Worm (Caenorhabditis elegans) whole organism, midembryonic: Measurements from ENCODE around the gene swt-1.
A peak's percentile ranks its signal among the peaks of the same experiment; 100 is the strongest.

Experiments used
- T22C8.4 ChIP-seq: fragments of 200-800 bp; sonication (Bioruptor generic); IDR thresholded peaks from 2 replicates; pipeline ENCODE4 v1.3.6; 2022; ENCODE audit warnings: missing genetic modification characterization, missing compliant biosample characterization
- cog-1 ChIP-seq: sonication (generic microtip); optimal IDR thresholded peaks from 2 replicates; lab custom pipeline; 2016; ENCODE audit warnings: missing genetic modification characterization, missing compliant biosample characterization
- flt-1 ChIP-seq: fragments of 200-800 bp; sonication (Bioruptor generic); IDR thresholded peaks from 2 replicates; pipeline ENCODE4 v1.3.6; 2022; ENCODE audit warnings: missing genetic modification characterization, missing compliant biosample characterization
- klf-2 ChIP-seq: fragments of 200-800 bp; sonication (Bioruptor generic); conservative IDR thresholded peaks from 2 replicates; pipeline ENCODE4 v1.3.6; 2022; ENCODE audit warnings: missing genetic modification reagents, missing genetic modification characterization, missing compliant biosample characterization
- med-1 ChIP-seq: sonication (generic microtip); optimal IDR thresholded peaks from 2 replicates; lab custom pipeline; 2017; ENCODE audit warnings: missing genetic modification characterization, mild to moderate bottlenecking, missing compliant biosample characterization, antibody characterized with exemption, missing genetic modification reagents; ENCODE audit not compliant: insufficient read depth
- ref-1 ChIP-seq: fragments of 200-800 bp; sonication (Bioruptor generic); conservative IDR thresholded peaks from 2 replicates; pipeline ENCODE4 v1.3.6; 2022; ENCODE audit warnings: missing genetic modification reagents, missing genetic modification characterization, missing compliant biosample characterization
- tab-1 ChIP-seq: fragments of 200-800 bp; sonication (Bioruptor generic); IDR thresholded peaks from 2 replicates; pipeline ENCODE4 v1.3.6; 2022; ENCODE audit warnings: missing genetic modification characterization, missing compliant biosample characterization
- ztf-23 ChIP-seq: fragments of 200-800 bp; sonication (Bioruptor generic); IDR thresholded peaks from 2 replicates; pipeline ENCODE4 v1.3.6; 2022; ENCODE audit warnings: missing genetic modification reagents, missing genetic modification characterization, missing compliant biosample characterization
- ztf-29 ChIP-seq: fragments of 200-800 bp; sonication (Bioruptor generic); IDR thresholded peaks from 2 replicates; pipeline ENCODE4 v1.3.6; 2022; ENCODE audit warnings: missing genetic modification reagents, missing genetic modification characterization, missing compliant biosample characterization

swt-1 gene

ce11 chrIV:307205-307604 is at the start of gene swt-1:
Gene swt-1 (plus strand): TSS chrIV:307505.
- no peak for TF ChIP-seq cog-1
- no peak for TF ChIP-seq tab-1 (GFP tag; lab: Robert Waterston, UW)
- TF ChIP-seq T22C8.4 (GFP tag; lab: Robert Waterston, UW) = no peak

- no peak for TF ChIP-seq tab-1 (GFP tag; lab: Robert Waterston, UW)
- no peak for TF ChIP-seq med-1
- TF ChIP-seq ref-1 (GFP tag; lab: Robert Waterston, UW) = no peak
- no peak for TF ChIP-seq klf-2
- no peak for TF ChIP-seq ztf-29 (GFP tag; lab: Robert Waterston, UW)
- TF ChIP-seq ztf-23 (GFP tag; lab: Robert Waterston, UW) = no peak
- TF ChIP-seq flt-1 (GFP tag; lab: Robert Waterston, UW) = no peak
- TF ChIP-seq cog-1 = no peak
- no peak for TF ChIP-seq T22C8.4 (GFP tag; lab: Robert Waterston, UW)
Observed at ce11 chrIV:258362-258761, 48.9 kb upstream of the swt-1 start.

ce11 chrIV:259142-259541 is 48.2 kb upstream of the swt-1 start, which contains the start of gene dpy-9:
Gene dpy-9 (minus strand): TSS chrIV:259204.
- TF ChIP-seq ztf-29 (GFP tag; lab: Robert Waterston, UW) (no peak), med-1 (no peak), cog-1 (no peak), ref-1 (GFP tag; lab: Robert Waterston, UW) (no peak), ztf-23 (GFP tag; lab: Robert Waterston, UW) (no peak), klf-2 (no peak), tab-1 (GFP tag; lab: Robert Waterston, UW) (no peak), T22C8.4 (GFP tag; lab: Robert Waterston, UW) (no peak), flt-1 (GFP tag; lab: Robert Waterston, UW) (no peak)

ce11 chrIV:261607-262006 is 45.7 kb upstream of the swt-1 start, which contains the start of gene pqbp-1.1:
Gene pqbp-1.1 (minus strand): TSS chrIV:261683.
- TF ChIP-seq ztf-23 (GFP tag; lab: Robert Waterston, UW) = no peak
- 0 out of 2 replicates have a peak, but pooled peaks have one; percentile 59 for TF ChIP-seq flt-1 (GFP tag; lab: Robert Waterston, UW)
- TF ChIP-seq T22C8.4 (GFP tag; lab: Robert Waterston, UW) = peak; percentile 42; the same call in 1 of the 2 replicates

ce11 chrIV:262460-262859 is 44.8 kb upstream of the swt-1 start:
- no peak for TF ChIP-seq tab-1 (GFP tag; lab: Robert Waterston, UW)
- TF ChIP-seq med-1 = no peak

- peak; percentile 59 for TF ChIP-seq T22C8.4 (GFP tag; lab: Robert Waterston, UW)
- TF ChIP-seq ref-1 (GFP tag; lab: Robert Waterston, UW) = no peak
Observed at ce11 chrIV:264182-264709, 43.1 kb upstream of the swt-1 start, which contains the start of gene pat-6. Gene pat-6 (minus strand): TSS chrIV:264232.

ce11 chrIV:266148-266547 is 41.2 kb upstream of the swt-1 start, which contains the start of gene T21D12.12:
Gene T21D12.12 (plus strand): TSS chrIV:266448.
- no peak for TF ChIP-seq ztf-23 (GFP tag; lab: Robert Waterston, UW)
- no peak for TF ChIP-seq klf-2
- no peak for TF ChIP-seq ref-1 (GFP tag; lab: Robert Waterston, UW)
- TF ChIP-seq flt-1 (GFP tag; lab: Robert Waterston, UW) = no peak
- no peak for TF ChIP-seq ztf-29 (GFP tag; lab: Robert Waterston, UW)
- no peak for TF ChIP-seq med-1
- no peak for TF ChIP-seq T22C8.4 (GFP tag; lab: Robert Waterston, UW)
- no peak for TF ChIP-seq cog-1

- no peak for TF ChIP-seq ztf-29 (GFP tag; lab: Robert Waterston, UW)
- no peak for TF ChIP-seq flt-1 (GFP tag; lab: Robert Waterston, UW)
- no peak for TF ChIP-seq med-1
- TF ChIP-seq klf-2 = no peak
- no peak for TF ChIP-seq ztf-23 (GFP tag; lab: Robert Waterston, UW)
- TF ChIP-seq ref-1 (GFP tag; lab: Robert Waterston, UW) = no peak
- TF ChIP-seq tab-1 (GFP tag; lab: Robert Waterston, UW) = no peak
- no peak for TF ChIP-seq cog-1
- no peak for TF ChIP-seq T22C8.4 (GFP tag; lab: Robert Waterston, UW)
Observed at ce11 chrIV:269107-269506, 38.2 kb upstream of the swt-1 start, which contains the start of gene T21D12.11. Gene T21D12.11 (plus strand): TSS chrIV:269407.

- TF ChIP-seq ztf-29 (GFP tag; lab: Robert Waterston, UW) (no peak), klf-2 (no peak), ref-1 (GFP tag; lab: Robert Waterston, UW) (no peak), ztf-23 (GFP tag; lab: Robert Waterston, UW) (no peak), tab-1 (GFP tag; lab: Robert Waterston, UW) (no peak), T22C8.4 (GFP tag; lab: Robert Waterston, UW) (no peak), cog-1 (no peak), med-1 (no peak), flt-1 (GFP tag; lab: Robert Waterston, UW) (no peak)
Observed at ce11 chrIV:273299-273698, 34.0 kb upstream of the swt-1 start, which contains the start of gene srh-282. Gene srh-282 (minus strand): TSS chrIV:273399.

- no peak for TF ChIP-seq ref-1 (GFP tag; lab: Robert Waterston, UW)
- no peak for TF ChIP-seq T22C8.4 (GFP tag; lab: Robert Waterston, UW)
- TF ChIP-seq cog-1 = no peak
- no peak for TF ChIP-seq flt-1 (GFP tag; lab: Robert Waterston, UW)
- no peak for TF ChIP-seq tab-1 (GFP tag; lab: Robert Waterston, UW)
- no peak for TF ChIP-seq med-1
- no peak for TF ChIP-seq klf-2
- TF ChIP-seq ztf-23 (GFP tag; lab: Robert Waterston, UW) = no peak
- TF ChIP-seq ztf-29 (GFP tag; lab: Robert Waterston, UW) = no peak
Observed at ce11 chrIV:274185-274584, 33.1 kb upstream of the swt-1 start, which contains the start of gene sma-10. Gene sma-10 (plus strand): TSS chrIV:274420.
